Worm (Caenorhabditis elegans): Measurements from ENCODE around the gene pax-1.

Gene pax-1

ce11 chrV:8224634-8225033 lies at the start of gene pax-1:
pax-1 (plus strand) TSS chrV:8224934.
- TF ChIP-seq sma-9 (GFP tag; optimal IDR thresholded peaks at IDR 0.05): no peak
- TF ChIP-seq sma-9 (tag; optimal IDR thresholded peaks at IDR 0.05): no peak
- TF ChIP-seq blmp-1 (tag; optimal IDR thresholded peaks at IDR 0.05; ENCODE audit: insufficient read depth): no peak

ce11 chrV:8177349-8177748 lies 47.4 kb upstream of the pax-1 start, which contains the start of gene F20D6.9:
F20D6.9 (minus strand) TSS chrV:8177449.
- TF ChIP-seq blmp-1 (tag; optimal IDR thresholded peaks at IDR 0.05; ENCODE audit: insufficient read depth) (no peak), sma-9 (GFP tag; optimal IDR thresholded peaks at IDR 0.05) (no peak), sma-9 (tag; optimal IDR thresholded peaks at IDR 0.05) (no peak), nhr-6 (tag; optimal IDR thresholded peaks at IDR 0.05) (no peak), ceh-82 (tag; optimal IDR thresholded peaks at IDR 0.05) (no peak), nhr-237 (tag; optimal IDR thresholded peaks at IDR 0.05) (no peak), Y55F3AM.14 (GFP tag; optimal IDR thresholded peaks at IDR 0.05) (no peak), fos-1 (tag; optimal IDR thresholded peaks at IDR 0.05) (no peak), unc-39 (tag; optimal IDR thresholded peaks at IDR 0.05) (no peak), peb-1 (tag; optimal IDR thresholded peaks at IDR 0.05) (no peak), mdl-1 (tag; optimal IDR thresholded peaks at IDR 0.05) (no peak), mab-5 (tag; optimal IDR thresholded peaks at IDR 0.05) (no peak), lin-11 (tag; optimal IDR thresholded peaks at IDR 0.05) (no peak), nhr-77 (tag; optimal IDR thresholded peaks at IDR 0.05) (no peak), aly-2 (tag; optimal IDR thresholded peaks at IDR 0.05) (no peak), F13H6.1 (tag; optimal IDR thresholded peaks at IDR 0.05) (no peak), sem-4 (tag; optimal IDR thresholded peaks at IDR 0.05) (no peak), ztf-1 (GFP tag; conservative IDR thresholded peaks at IDR 0.05) (no peak), crh-2 (tag; optimal IDR thresholded peaks at IDR 0.05) (no peak)

ce11 chrV:8178279-8178678 lies 46.5 kb upstream of the pax-1 start:
- TF ChIP-seq unc-62 (GFP tag; optimal IDR thresholded peaks at IDR 0.05) (no peak), Y55F3AM.14 (GFP tag; optimal IDR thresholded peaks at IDR 0.05) (no peak), nhr-237 (tag; optimal IDR thresholded peaks at IDR 0.05) (no peak), mbf-1 (tag; optimal IDR thresholded peaks at IDR 0.05) (no peak), sma-3 (GFP tag; optimal IDR thresholded peaks at IDR 0.05) (no peak), ztf-1 (GFP tag; conservative IDR thresholded peaks at IDR 0.05) (no peak), snpc-4 (tag; optimal IDR thresholded peaks at IDR 0.05) (no peak), ZK546.5 (tag; optimal IDR thresholded peaks at IDR 0.05) (no peak), lin-39 (tag; optimal IDR thresholded peaks at IDR 0.05) (no peak), unc-55 (GFP tag; optimal IDR thresholded peaks at IDR 0.05) (no peak)

- no peak for TF ChIP-seq nhr-10 (tag; optimal IDR thresholded peaks at IDR 0.05)
- peak; percentile 51 for TF ChIP-seq C34F6.9 (tag; optimal IDR thresholded peaks at IDR 0.05)
- TF ChIP-seq unc-55 (GFP tag; optimal IDR thresholded peaks at IDR 0.05): peak; percentile 19
- peak; percentile 29 for TF ChIP-seq ama-1 (optimal IDR thresholded peaks at IDR 0.05)
- TF ChIP-seq snpc-4 (tag; optimal IDR thresholded peaks at IDR 0.05): no peak
- TF ChIP-seq crh-2 (tag; optimal IDR thresholded peaks at IDR 0.05): peak; percentile 50
- peak; percentile 21 for TF ChIP-seq fos-1 (tag; optimal IDR thresholded peaks at IDR 0.05)
Measured at ce11 chrV:8178914-8179542, 45.7 kb upstream of the pax-1 start, which contains the start of gene srp-7. srp-7 (plus strand) TSS chrV:8179126.

- TF ChIP-seq nhr-21 (tag; optimal IDR thresholded peaks at IDR 0.05) (no peak), peb-1 (tag; optimal IDR thresholded peaks at IDR 0.05) (no peak), sma-9 (GFP tag; optimal IDR thresholded peaks at IDR 0.05) (no peak), sma-9 (tag; optimal IDR thresholded peaks at IDR 0.05) (no peak), sem-4 (tag; optimal IDR thresholded peaks at IDR 0.05) (no peak), aly-2 (tag; optimal IDR thresholded peaks at IDR 0.05) (no peak), dmd-4 (tag; optimal IDR thresholded peaks at IDR 0.05) (no peak)
Measured at ce11 chrV:8183384-8183783, 41.4 kb upstream of the pax-1 start, which contains the start of gene srp-8. srp-8 (plus strand) TSS chrV:8183684.

- TF ChIP-seq Y55F3AM.14 (GFP tag; optimal IDR thresholded peaks at IDR 0.05) (no peak), nhr-10 (tag; optimal IDR thresholded peaks at IDR 0.05) (no peak), ceh-82 (tag; optimal IDR thresholded peaks at IDR 0.05) (no peak), zag-1 (tag; optimal IDR thresholded peaks at IDR 0.05) (no peak), nhr-77 (tag; optimal IDR thresholded peaks at IDR 0.05) (no peak), lin-13 (GFP tag; optimal IDR thresholded peaks at IDR 0.05) (no peak), ztf-4 (tag; optimal IDR thresholded peaks at IDR 0.05) (no peak), snpc-4 (tag; optimal IDR thresholded peaks at IDR 0.05) (no peak), mab-5 (tag; optimal IDR thresholded peaks at IDR 0.05) (no peak)
Measured at ce11 chrV:8185737-8186136, 39.0 kb upstream of the pax-1 start, which contains the start of gene F20D6.2. F20D6.2 (plus strand) TSS chrV:8186037.

All from whole organism, L2 larva.